Fruit fly (Drosophila melanogaster): ENCODE measurements around the gene Coq6.

Gene Coq6

dm6 chr2L:5542944-5543515 is 11.0 kb upstream of the Coq6 start (continued):
- TF ChIP-seq esn (GFP tag; optimal IDR thresholded peaks at IDR 0.05) (peak; percentile 24), Ets21C (GFP tag; optimal IDR thresholded peaks at IDR 0.05) (no peak), Hr38 (GFP tag; optimal IDR thresholded peaks at IDR 0.05) (no peak), CG8319 (GFP tag; optimal IDR thresholded peaks at IDR 0.05) (no peak), Lpt (GFP tag; optimal IDR thresholded peaks at IDR 0.05) (peak; percentile 42), ss (GFP tag; optimal IDR thresholded peaks at IDR 0.05) (peak in 1 of 2 experiments; percentile 43), Eip78C (GFP tag) (peak; percentile 73), fkh (GFP tag; optimal IDR thresholded peaks at IDR 0.05) (no peak)

- TF ChIP-seq CG16779 (tag; optimal IDR thresholded peaks at IDR 0.05) (no peak), Blimp-1 (GFP tag; optimal IDR thresholded peaks at IDR 0.05) (no peak), vri (GFP tag; optimal IDR thresholded peaks at IDR 0.05) (no peak), fkh (GFP tag; optimal IDR thresholded peaks at IDR 0.05) (no peak), Sox102F (GFP tag; optimal IDR thresholded peaks at IDR 0.05) (no peak), Hr39 (GFP tag; optimal IDR thresholded peaks at IDR 0.05) (no peak), Ets96B (tag; optimal IDR thresholded peaks at IDR 0.05) (no peak), CG11902 (GFP tag; optimal IDR thresholded peaks at IDR 0.05) (no peak), CG15336 (GFP tag; IDR thresholded peaks at IDR 0.05) (0 out of 2 replicates have a peak, but pooled peaks have one; percentile 9), CG6163 (GFP tag; IDR thresholded peaks at IDR 0.05) (no peak), CG3032 (tag; optimal IDR thresholded peaks at IDR 0.05) (peak; percentile 10), CG6854 (GFP tag; optimal IDR thresholded peaks at IDR 0.05) (no peak), acj6 (GFP tag; optimal IDR thresholded peaks at IDR 0.05) (no peak), CG11762 (GFP tag; optimal IDR thresholded peaks at IDR 0.05; ENCODE audit: insufficient read depth) (no peak)
Measured at dm6 chr2L:5541935-5542685, 10.1 kb upstream of the Coq6 start, which contains the start of the genes Hel25E and Lam. TSS of gene Hel25E (minus strand) at chr2L:5542314. TSS of gene Lam (plus strand) at chr2L:5542480.

- no peak for TF ChIP-seq OdsH (GFP tag; optimal IDR thresholded peaks at IDR 0.05)
Measured at dm6 chr2L:5539034-5539433, 7.0 kb upstream of the Coq6 start, which contains the start of gene CG14015. TSS of gene CG14015 (minus strand) at chr2L:5539196.

- no peak for TF ChIP-seq eg (GFP tag; IDR thresholded peaks at IDR 0.05)
Measured at dm6 chr2L:5537063-5537462, 5.0 kb upstream of the Coq6 start.

- TF ChIP-seq Hr39 (GFP tag; optimal IDR thresholded peaks at IDR 0.05), result no peak
- no peak for TF ChIP-seq vri (GFP tag; optimal IDR thresholded peaks at IDR 0.05)
- no peak for TF ChIP-seq cyc (GFP tag; optimal IDR thresholded peaks at IDR 0.05)
- TF ChIP-seq esn (GFP tag; optimal IDR thresholded peaks at IDR 0.05), result no peak
- no peak for TF ChIP-seq salr (GFP tag; optimal IDR thresholded peaks at IDR 0.05)
- TF ChIP-seq CG11902 (GFP tag; optimal IDR thresholded peaks at IDR 0.05), result no peak
- no peak for TF ChIP-seq ss (GFP tag; optimal IDR thresholded peaks at IDR 0.05)
- TF ChIP-seq CG31627 (GFP tag; optimal IDR thresholded peaks at IDR 0.05), result no peak
- no peak for TF ChIP-seq CG3919 (GFP tag; optimal IDR thresholded peaks at IDR 0.05)
Measured at dm6 chr2L:5536658-5537057, 4.6 kb upstream of the Coq6 start, which contains the start of gene tomb. TSS of gene tomb (minus strand) at chr2L:5536758.

- no peak for TF ChIP-seq CG15336 (GFP tag; IDR thresholded peaks at IDR 0.05)
- peak; percentile 68 for TF ChIP-seq CG1621 (tag; optimal IDR thresholded peaks at IDR 0.05)
Measured at dm6 chr2L:5527861-5528260, 4.2 kb downstream of the Coq6 start, which contains the start of gene CG31915. TSS of gene CG31915 (plus strand) at chr2L:5528123.
